Fruit fly (Drosophila melanogaster) whole organism, adult: ENCODE measurements around the gene tal-1A.
A peak's percentile ranks its signal among the peaks of the same experiment; 100 is the strongest.

ENCODE experiments used
- Crg-1 ChIP-seq: fragments of 200-800 bp; sonication (Bioruptor generic); optimal IDR thresholded peaks from 2 replicates; lab custom pipeline; 2016; ENCODE audit warnings: missing biosample characterization, missing genetic modification characterization
- tj ChIP-seq: fragments of 200-800 bp; sonication (Bioruptor generic); optimal IDR thresholded peaks from 3 replicates; lab custom pipeline; 2017; ENCODE audit warnings: missing biosample characterization, mild to moderate bottlenecking, missing genetic modification characterization, moderate library complexity
- toe ChIP-seq: fragments of 200-800 bp; sonication (Bioruptor generic); optimal IDR thresholded peaks from 2 replicates; lab custom pipeline; 2016; ENCODE audit warnings: missing biosample characterization, missing genetic modification characterization

DNA sequence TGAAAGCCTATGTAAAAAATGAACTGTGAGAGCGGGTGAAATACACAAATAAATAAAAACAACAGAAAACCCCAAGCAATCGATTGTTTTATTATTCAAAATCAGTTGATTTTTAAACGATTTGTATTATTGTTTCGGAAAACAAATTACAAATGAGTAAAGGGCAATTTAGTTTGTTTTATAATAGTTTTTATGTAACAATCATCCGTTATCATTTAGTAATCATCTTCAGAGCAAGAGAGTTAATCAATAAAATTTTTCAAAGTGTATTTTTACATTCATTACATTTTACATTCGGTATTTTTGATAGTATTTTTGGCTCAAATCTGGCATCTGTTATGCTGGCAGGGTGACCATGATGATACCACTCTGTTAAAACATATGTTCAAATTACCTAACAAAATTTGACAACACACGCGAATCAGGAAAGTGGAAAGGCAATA lies 33.6 kb upstream of the tal-1A start, which contains the start of the genes CG42375 and CG9288:
- TF ChIP-seq toe (GFP tag; lab: Kevin White, UChicago) = peak; percentile 15
- TF ChIP-seq tj (GFP tag; lab: Kevin White, UChicago) = no peak
- TF ChIP-seq Crg-1 = no peak
